Fruit fly (Drosophila melanogaster) whole organism, embryonic: ENCODE results near the gene QIL1.

Source experiments
- Aef1 ChIP-seq: fragments of 200-800 bp; sonication (Bioruptor generic); IDR thresholded peaks from 3 replicates; pipeline ENCODE4 v1.3.6; 2022; ENCODE audit warnings: missing biosample characterization, missing genetic modification characterization
- Bgb ChIP-seq: fragments of 200-800 bp; sonication (Bioruptor generic); IDR thresholded peaks from 2 replicates; pipeline ENCODE4 v1.3.6; 2022; ENCODE audit warnings: missing biosample characterization, missing genetic modification characterization; ENCODE audit not compliant: partially characterized antibody
- CG10209 ChIP-seq: fragments of 200-800 bp; sonication (Bioruptor generic); optimal IDR thresholded peaks from 3 replicates; lab custom pipeline; 2017; ENCODE audit warnings: missing biosample characterization, mild to moderate bottlenecking, missing genetic modification characterization, missing genetic modification reagents
- CG10274 ChIP-seq: fragments of 200-800 bp; sonication (Bioruptor generic); optimal IDR thresholded peaks from 3 replicates; lab custom pipeline; 2017; ENCODE audit warnings: missing biosample characterization, mild to moderate bottlenecking, missing genetic modification characterization
- CG10654 ChIP-seq: fragments of 200-800 bp; sonication (Bioruptor generic); optimal IDR thresholded peaks from 2 replicates; lab custom pipeline; 2016; ENCODE audit warnings: missing biosample characterization, missing genetic modification characterization
- CG12155 ChIP-seq: fragments of 200-800 bp; sonication (Bioruptor generic); optimal IDR thresholded peaks from 3 replicates; lab custom pipeline; 2016; ENCODE audit warnings: missing biosample characterization, missing genetic modification characterization
- CG15601 ChIP-seq: fragments of 200-800 bp; sonication (Bioruptor generic); optimal IDR thresholded peaks from 3 replicates; lab custom pipeline; 2019; ENCODE audit warnings: missing biosample characterization, mild to moderate bottlenecking, missing genetic modification characterization, moderate library complexity
- CG16815 ChIP-seq: fragments of 200-800 bp; sonication (Bioruptor generic); optimal IDR thresholded peaks from 3 replicates; lab custom pipeline; 2017; ENCODE audit warnings: missing biosample characterization, mild to moderate bottlenecking, missing genetic modification characterization
- CG17612 ChIP-seq: fragments of 200-800 bp; sonication (Bioruptor generic); IDR thresholded peaks from 2 replicates; pipeline ENCODE4 v1.3.6; 2022; ENCODE audit warnings: missing biosample characterization, missing genetic modification characterization
- CG18262 ChIP-seq: fragments of 200-800 bp; optimal IDR thresholded peaks from 3 replicates; lab custom pipeline; 2019; ENCODE audit warnings: missing biosample characterization, mild to moderate bottlenecking, missing genetic modification characterization, moderate library complexity
- CG31224 ChIP-seq: fragments of 200-800 bp; sonication (Bioruptor generic); IDR thresholded peaks from 2 replicates; pipeline ENCODE4 v1.3.6; 2022; ENCODE audit warnings: missing biosample characterization, missing genetic modification characterization
- CG33557 ChIP-seq: fragments of 200-800 bp; sonication (Bioruptor generic); optimal IDR thresholded peaks from 2 replicates; lab custom pipeline; 2019; ENCODE audit warnings: missing biosample characterization, mild to moderate bottlenecking, missing genetic modification characterization, moderate library complexity
- CG42726 ChIP-seq: fragments of 200-800 bp; sonication (Bioruptor generic); IDR thresholded peaks from 2 replicates; pipeline ENCODE4 v1.3.6; 2022; ENCODE audit warnings: missing biosample characterization, missing genetic modification characterization; ENCODE audit not compliant: partially characterized antibody
- CG5953 ChIP-seq: fragments of 200-800 bp; sonication (Bioruptor generic); IDR thresholded peaks from 2 replicates; pipeline ENCODE4 v1.3.6; 2022; ENCODE audit warnings: missing biosample characterization, missing genetic modification characterization
- Dip3 ChIP-seq: fragments of 200-800 bp; sonication (Bioruptor generic); optimal IDR thresholded peaks from 3 replicates; lab custom pipeline; 2016; ENCODE audit warnings: missing biosample characterization, missing genetic modification characterization
- E2f2 ChIP-seq: fragments of 200-800 bp; sonication (Bioruptor generic); IDR thresholded peaks from 2 replicates; pipeline ENCODE4 v1.3.6; 2022; ENCODE audit warnings: missing biosample characterization, missing genetic modification characterization
- GATAe ChIP-seq: fragments of 200-800 bp; sonication (Bioruptor generic); conservative IDR thresholded peaks from 2 replicates; pipeline ENCODE4 v1.3.6; 2022; ENCODE audit warnings: missing biosample characterization, missing genetic modification characterization
- HLH3B ChIP-seq: fragments of 200-800 bp; sonication (Bioruptor generic); IDR thresholded peaks from 2 replicates; pipeline ENCODE4 v1.3.6; 2022; ENCODE audit warnings: missing biosample characterization, missing genetic modification characterization
- HLH4C ChIP-seq: fragments of 200-800 bp; sonication (Bioruptor generic); IDR thresholded peaks from 3 replicates; pipeline ENCODE4 v1.3.6; 2022; ENCODE audit warnings: missing biosample characterization, missing genetic modification characterization; ENCODE audit not compliant: partially characterized antibody
- MESR4 ChIP-seq: fragments of 200-800 bp; sonication (Bioruptor generic); optimal IDR thresholded peaks from 2 replicates; lab custom pipeline; 2018; ENCODE audit warnings: missing biosample characterization, mild to moderate bottlenecking, missing genetic modification characterization, moderate library complexity
- Mad ChIP-seq: fragments of 200-800 bp; sonication (Bioruptor generic); optimal IDR thresholded peaks from 2 replicates; lab custom pipeline; 2016; ENCODE audit warnings: missing biosample characterization, missing genetic modification characterization
- Oaz ChIP-seq: fragments of 200-800 bp; sonication (Bioruptor generic); IDR thresholded peaks from 2 replicates; pipeline ENCODE4 v1.3.6; 2022; ENCODE audit warnings: missing biosample characterization, missing genetic modification characterization
- Opbp ChIP-seq: fragments of 200-800 bp; sonication (Bioruptor generic); IDR thresholded peaks from 3 replicates; pipeline ENCODE4 v1.3.6; 2022; ENCODE audit warnings: missing biosample characterization, missing genetic modification characterization; ENCODE audit not compliant: partially characterized antibody
- Sin3A ChIP-seq: fragments of >200 bp; optimal IDR thresholded peaks from 2 replicates; lab custom pipeline; 2018
- Ssrp ChIP-seq: fragments of 200-800 bp; sonication (Bioruptor generic); optimal IDR thresholded peaks from 2 replicates; lab custom pipeline; 2018; ENCODE audit warnings: missing biosample characterization, mild to moderate bottlenecking, missing genetic modification characterization, moderate library complexity
- al ChIP-seq: fragments of 200-800 bp; sonication (Bioruptor generic); IDR thresholded peaks from 2 replicates; pipeline ENCODE4 v1.3.6; 2022; ENCODE audit warnings: missing biosample characterization, missing genetic modification characterization
- bbx ChIP-seq: fragments of 200-800 bp; sonication (Bioruptor generic); IDR thresholded peaks from 2 replicates; pipeline ENCODE4 v1.3.6; 2022; ENCODE audit warnings: missing biosample characterization, missing genetic modification characterization; ENCODE audit not compliant: partially characterized antibody
- chif ChIP-seq, 2 experiments: fragments of 200-800 bp; sonication (Bioruptor generic); optimal IDR thresholded peaks; 3 replicates each; lab custom pipeline; 2016; ENCODE audit warnings: missing biosample characterization in 2 of 2, missing genetic modification characterization in 2 of 2
- chn ChIP-seq: fragments of 200-800 bp; sonication (Bioruptor generic); optimal IDR thresholded peaks from 2 replicates; lab custom pipeline; 2016; ENCODE audit warnings: missing biosample characterization, missing genetic modification characterization
- crol ChIP-seq: fragments of 200-800 bp; sonication (Bioruptor generic); IDR thresholded peaks from 2 replicates; pipeline ENCODE4 v1.3.6; 2022; ENCODE audit warnings: missing biosample characterization, missing genetic modification characterization
- dm ChIP-seq: fragments of 200-800 bp; sonication (Bioruptor generic); optimal IDR thresholded peaks from 3 replicates; lab custom pipeline; 2016; ENCODE audit warnings: missing biosample characterization, missing genetic modification characterization
- dmrt11E ChIP-seq: fragments of 200-800 bp; sonication (Bioruptor generic); optimal IDR thresholded peaks from 3 replicates; lab custom pipeline; 2018; ENCODE audit warnings: missing biosample characterization, mild to moderate bottlenecking, missing genetic modification characterization, moderate library complexity
- fd3F ChIP-seq: fragments of 200-800 bp; sonication (Bioruptor generic); optimal IDR thresholded peaks from 2 replicates; lab custom pipeline; 2018; ENCODE audit warnings: missing biosample characterization, mild to moderate bottlenecking, missing genetic modification characterization, moderate library complexity
- jing ChIP-seq: fragments of 200-800 bp; sonication (Bioruptor generic); optimal IDR thresholded peaks from 2 replicates; lab custom pipeline; 2018; ENCODE audit warnings: missing biosample characterization, mild to moderate bottlenecking, missing genetic modification characterization
- jumu ChIP-seq: fragments of 200-800 bp; sonication (Bioruptor generic); optimal IDR thresholded peaks from 3 replicates; lab custom pipeline; 2016; ENCODE audit warnings: missing biosample characterization, missing genetic modification characterization
- kni ChIP-seq: fragments of 200-800 bp; sonication (Bioruptor generic); optimal IDR thresholded peaks from 3 replicates; lab custom pipeline; 2017; ENCODE audit warnings: mild to moderate bottlenecking, missing biosample characterization, missing genetic modification reagents, missing genetic modification characterization
- lola ChIP-seq, 3 experiments: fragments of >200 bp in 2 of 3; fragments of 200-800 bp in 1 of 3; sonication (Bioruptor generic) in 1 of 3; optimal IDR thresholded peaks; 2 replicates each; lab custom pipeline; 2017 to 2019; ENCODE audit warnings: missing biosample characterization in 3 of 3, missing genetic modification characterization in 3 of 3, mild to moderate bottlenecking in 1 of 3, moderate library complexity in 1 of 3
- onecut ChIP-seq: fragments of 200-800 bp; sonication (Bioruptor generic); IDR thresholded peaks from 2 replicates; pipeline ENCODE4 v1.3.6; 2022; ENCODE audit warnings: missing biosample characterization, missing genetic modification characterization
- prd ChIP-seq, 3 experiments: fragments of >200 bp in 2 of 3; fragments of 200-800 bp in 1 of 3; sonication (Bioruptor generic) in 1 of 3; optimal IDR thresholded peaks in 2 of 3; IDR thresholded peaks in 1 of 3; 2 replicates in 2 of 3; 3 replicates in 1 of 3; pipeline versions ENCODE4 v1.3.6 to Lab custom; 2017 to 2022; ENCODE audit warnings: missing biosample characterization in 1 of 3, missing genetic modification characterization in 1 of 3
- ro ChIP-seq: fragments of 200-800 bp; sonication (Bioruptor generic); IDR thresholded peaks from 2 replicates; pipeline ENCODE4 v1.3.6; 2022; ENCODE audit warnings: missing biosample characterization, missing genetic modification characterization
- sc ChIP-seq, 3 experiments: fragments of >200 bp in 2 of 3; fragments of 200-800 bp in 1 of 3; sonication (Bioruptor generic) in 1 of 3; optimal IDR thresholded peaks; 2 replicates in 2 of 3; 3 replicates in 1 of 3; lab custom pipeline; 2017; ENCODE audit warnings: mild to moderate bottlenecking in 1 of 3, missing biosample characterization in 1 of 3, missing genetic modification characterization in 1 of 3, missing genetic modification reagents in 1 of 3
- scrt ChIP-seq: fragments of 200-800 bp; sonication (Bioruptor generic); optimal IDR thresholded peaks from 2 replicates; lab custom pipeline; 2018; ENCODE audit warnings: missing biosample characterization, mild to moderate bottlenecking, missing genetic modification characterization, moderate library complexity
- sim ChIP-seq: fragments of 200-800 bp; sonication (Bioruptor generic); IDR thresholded peaks from 2 replicates; pipeline ENCODE4 v1.3.6; 2022; ENCODE audit warnings: missing biosample characterization, missing genetic modification characterization
- so ChIP-seq: fragments of 200-800 bp; sonication (Bioruptor generic); IDR thresholded peaks from 3 replicates; pipeline ENCODE4 v1.3.6; 2022; ENCODE audit warnings: missing biosample characterization, missing genetic modification characterization
- tup ChIP-seq: fragments of 200-800 bp; sonication (Bioruptor generic); optimal IDR thresholded peaks from 2 replicates; lab custom pipeline; 2016; ENCODE audit warnings: missing biosample characterization, mild to moderate bottlenecking, missing genetic modification characterization, moderate library complexity
- unc-4 ChIP-seq: fragments of 200-800 bp; sonication (Bioruptor generic); IDR thresholded peaks from 2 replicates; pipeline ENCODE4 v1.3.6; 2022; ENCODE audit warnings: missing biosample characterization, missing genetic modification characterization; ENCODE audit not compliant: partially characterized antibody

QIL1 gene

DNA sequence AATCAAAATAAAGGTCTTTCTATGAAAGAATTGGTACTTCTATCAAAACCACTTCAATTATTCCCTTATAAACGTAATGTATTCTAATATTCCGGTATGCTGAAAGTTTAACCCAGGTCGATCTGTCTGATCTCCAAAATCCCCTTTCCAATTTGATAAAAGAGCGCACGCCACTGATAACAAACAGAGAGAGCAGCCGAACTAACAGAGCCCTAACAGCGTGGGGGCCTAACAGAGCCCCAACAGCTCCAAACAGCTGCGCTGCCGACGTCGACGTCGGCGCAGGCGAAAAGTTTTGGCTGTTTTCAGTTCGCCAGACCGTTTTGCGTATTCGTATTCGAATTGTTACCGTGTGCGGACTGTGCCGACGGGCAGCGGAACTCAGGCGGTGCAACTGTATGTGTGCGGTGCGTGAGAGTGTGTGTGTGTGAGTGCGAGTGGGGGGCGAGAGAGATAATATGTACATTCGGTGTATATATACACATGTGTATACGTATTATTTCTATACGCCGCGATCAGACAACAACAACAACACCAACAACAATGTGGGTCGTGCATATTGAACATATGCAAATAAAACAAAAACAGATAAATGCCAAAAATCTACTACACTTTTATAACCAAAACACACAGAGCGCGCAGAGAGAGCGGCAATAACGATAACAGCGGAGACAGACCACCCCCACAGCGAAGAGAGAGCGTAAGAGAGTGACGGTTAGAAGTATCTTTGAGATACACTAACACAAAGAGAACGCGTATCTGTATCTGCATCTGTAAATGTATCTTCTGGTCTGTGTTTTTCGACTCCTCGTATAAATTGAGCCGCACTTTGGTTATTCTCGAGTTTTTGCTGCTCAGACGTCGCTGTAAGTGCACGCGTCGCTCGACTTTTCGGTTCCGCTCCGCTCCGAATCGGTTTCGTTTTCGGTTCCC is 21.3 kb downstream of the QIL1 start, which contains the start of gene Oatp74D (continued):
- TF ChIP-seq CG10274 (no peak), chif (GFP tag; optimal IDR thresholded peaks at IDR 0.05; lab: Kevin White, UChicago) (peak in 1 of 2 experiments; percentile 25), ro (GFP tag; lab: Robert Waterston, UW) (no peak), CG10209 (GFP tag; lab: Kevin White, UChicago) (peak; percentile 51), Aef1 (no peak), dmrt11E (tag; lab: Kevin White, UChicago) (peak; percentile 50), Ssrp (tag; lab: Kevin White, UChicago) (no peak), Opbp (GFP tag; lab: Robert Waterston, UW) (0 out of 3 replicates have a peak, but pooled peaks have one; percentile 5), E2f2 (GFP tag; lab: Robert Waterston, UW) (peak; percentile 37; the same call in 1 of the 2 replicates), kni (GFP tag; lab: Kevin White, UChicago) (peak; percentile 98), sim (GFP tag; lab: Robert Waterston, UW) (no peak), CG12155 (GFP tag; lab: Kevin White, UChicago) (peak; percentile 11), bbx (GFP tag; lab: Robert Waterston, UW) (peak; percentile 38), onecut (GFP tag; lab: Robert Waterston, UW) (peak; percentile 22), MESR4 (GFP tag; lab: Kevin White, UChicago) (peak; percentile 0), Sin3A (no peak), chn (GFP tag; lab: Kevin White, UChicago) (peak; percentile 3), Bgb (GFP tag; lab: Robert Waterston, UW) (peak; percentile 68; the same call in 1 of the 2 replicates), GATAe (peak; percentile 48), CG17612 (GFP tag; lab: Robert Waterston, UW) (no peak), lola (GFP tag; optimal IDR thresholded peaks at IDR 0.05; lab: Kevin White, UChicago) (peak in 2 of 3 experiments; percentile 17 to 31), dm (GFP tag; lab: Kevin White, UChicago) (peak; percentile 1), CG5953 (GFP tag; lab: Robert Waterston, UW) (peak; percentile 43; the same call in 1 of the 2 replicates), Oaz (GFP tag; lab: Robert Waterston, UW) (no peak), unc-4 (no peak), so (GFP tag; lab: Robert Waterston, UW) (peak; percentile 69; the same call in 2 of the 3 replicates), Dip3 (peak; percentile 2), HLH3B (GFP tag; lab: Robert Waterston, UW) (peak; percentile 43; the same call in 1 of the 2 replicates), scrt (GFP tag; lab: Kevin White, UChicago) (peak; percentile 39), CG10654 (GFP tag; lab: Kevin White, UChicago) (no peak), crol (peak; percentile 47; the same call in 1 of the 2 replicates), sc (optimal IDR thresholded peaks at IDR 0.05; lab: Kevin White, UChicago) (no peak), sc (GFP tag; optimal IDR thresholded peaks at IDR 0.05; lab: Kevin White, UChicago) (peak; percentile 7), CG16815 (GFP tag; lab: Kevin White, UChicago) (no peak), CG42726 (GFP tag; lab: Robert Waterston, UW) (peak; percentile 65; the same call in 1 of the 2 replicates), al (GFP tag; lab: Robert Waterston, UW) (no peak), CG31224 (no peak), jumu (peak; percentile 44), HLH4C (GFP tag; lab: Robert Waterston, UW) (peak; percentile 39; the same call in 1 of the 3 replicates), CG33557 (GFP tag; lab: Kevin White, UChicago) (peak; percentile 74), jing (no peak), tup (GFP tag; lab: Kevin White, UChicago) (no peak), prd (optimal IDR thresholded peaks at IDR 0.05; lab: Kevin White, UChicago) (no peak), prd (GFP tag; IDR thresholded peaks at IDR 0.05; lab: Robert Waterston, UW) (peak; percentile 54), Mad (GFP tag; lab: Kevin White, UChicago) (no peak), CG18262 (tag; lab: Kevin White, UChicago) (peak; percentile 33), CG15601 (tag; lab: Kevin White, UChicago) (peak; percentile 67), fd3F (GFP tag; lab: Kevin White, UChicago) (no peak)
